Fruit fly (Drosophila melanogaster): ENCODE results near the gene Sh.
A peak's percentile ranks its signal among the peaks of the same experiment; 100 is the strongest.

Gene Sh

DNA sequence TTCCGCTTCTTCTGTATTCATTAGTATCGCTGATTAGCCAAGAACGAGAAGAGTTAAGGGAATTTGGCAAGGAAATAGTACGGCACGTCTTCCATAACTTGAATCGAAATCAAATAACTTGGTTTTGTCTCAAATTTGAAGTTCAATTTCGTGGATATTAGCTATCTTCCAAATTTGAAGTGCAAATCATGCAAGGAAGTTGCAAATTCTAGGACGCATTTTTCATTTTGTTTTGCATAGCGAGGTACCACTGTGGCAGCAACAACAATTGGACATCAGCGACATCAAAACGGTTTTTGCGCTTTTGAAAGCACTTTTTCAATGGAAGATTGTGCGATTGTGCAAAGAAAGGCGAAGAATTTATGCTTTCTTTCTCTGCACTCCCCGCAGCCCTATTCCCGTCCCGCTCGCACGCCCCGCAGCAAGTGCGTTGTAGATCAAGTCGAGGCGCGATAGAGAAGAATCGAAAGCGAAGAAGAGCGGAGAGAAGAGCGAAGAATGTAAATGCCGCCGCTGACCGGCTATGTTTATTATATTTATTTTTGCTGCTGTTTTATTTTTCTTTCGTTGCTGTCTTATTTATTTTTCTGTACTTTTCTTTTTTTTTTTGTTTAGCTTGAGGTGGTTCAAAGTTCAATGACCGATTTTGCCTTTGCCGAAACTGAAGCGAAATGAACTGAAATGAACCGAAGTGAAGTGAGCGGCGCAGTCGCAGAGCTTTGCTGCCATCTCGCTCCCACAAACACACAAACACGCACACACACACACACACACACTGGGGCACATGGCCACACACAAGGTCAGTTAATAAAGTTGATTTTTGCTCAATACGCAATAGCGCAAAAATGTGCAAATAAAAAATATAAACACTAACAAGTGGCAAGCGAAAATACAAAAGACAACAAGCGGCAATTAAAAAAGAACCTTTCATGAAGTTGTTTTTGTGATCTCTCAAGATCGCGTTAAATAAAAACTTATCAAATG lies 181.6 kb downstream of the Sh start (continued):
- no peak for TF ChIP-seq Dp (GFP tag; optimal IDR thresholded peaks at IDR 0.05)
- TF ChIP-seq CG3726 (GFP tag; IDR thresholded peaks at IDR 0.05): no peak
- no peak for TF ChIP-seq Sox100B (GFP tag; optimal IDR thresholded peaks at IDR 0.05)
- peak; percentile 32 for TF ChIP-seq tin (GFP tag; optimal IDR thresholded peaks at IDR 0.05)
- TF ChIP-seq lola (GFP tag; optimal IDR thresholded peaks at IDR 0.05): no peak
- peak; percentile 31 for TF ChIP-seq lbe (GFP tag; optimal IDR thresholded peaks at IDR 0.05)
- peak; percentile 16; the same call in 1 of the 2 replicates for TF ChIP-seq Ada2b (GFP tag; IDR thresholded peaks at IDR 0.05)
- TF ChIP-seq Adf1 (GFP tag; IDR thresholded peaks at IDR 0.05): no peak; the same call in 1 of the 2 replicates
- no peak for TF ChIP-seq D19A (tag; optimal IDR thresholded peaks at IDR 0.05)
- TF ChIP-seq Xbp1 (GFP tag; optimal IDR thresholded peaks at IDR 0.05): peak; percentile 58
- peak; percentile 89 for TF ChIP-seq zfh2 (GFP tag; optimal IDR thresholded peaks at IDR 0.05)
- TF ChIP-seq bcd (GFP tag; optimal IDR thresholded peaks at IDR 0.05): peak; percentile 71
- TF ChIP-seq ATbp (GFP tag; optimal IDR thresholded peaks at IDR 0.05): peak; percentile 20
- TF ChIP-seq zen (tag; optimal IDR thresholded peaks at IDR 0.05): no peak
- TF ChIP-seq CG18599 (GFP tag; optimal IDR thresholded peaks at IDR 0.05): peak; percentile 69
- no peak for TF ChIP-seq pan (optimal IDR thresholded peaks at IDR 0.05)
- TF ChIP-seq pan (GFP tag; optimal IDR thresholded peaks at IDR 0.05 in 1 of 2, IDR thresholded peaks at IDR 0.05 in 1 of 2): peak in 1 of 2 experiments; percentile 59
- TF ChIP-seq CG2678 (tag; optimal IDR thresholded peaks at IDR 0.05): peak; percentile 73
- TF ChIP-seq Taf1 (GFP tag; IDR thresholded peaks at IDR 0.05): peak; percentile 57; the same call in 1 of the 2 replicates
- peak; percentile 64 for TF ChIP-seq CG9817 (tag; optimal IDR thresholded peaks at IDR 0.05)
- no peak for TF ChIP-seq Xrp1 (GFP tag; IDR thresholded peaks at IDR 0.05)
- no peak for TF ChIP-seq psq (GFP tag; optimal IDR thresholded peaks at IDR 0.05)
- TF ChIP-seq fd64A (GFP tag; optimal IDR thresholded peaks at IDR 0.05): no peak
- TF ChIP-seq da (GFP tag; optimal IDR thresholded peaks at IDR 0.05): no peak
- TF ChIP-seq Hmr (GFP tag; optimal IDR thresholded peaks at IDR 0.05): peak; percentile 43
- TF ChIP-seq chinmo (GFP tag; IDR thresholded peaks at IDR 0.05; ENCODE audit: partially characterized antibody): 0 out of 4 replicates have a peak, but pooled peaks have one; percentile 16
- peak; percentile 25; the same call in 1 of the 2 replicates for TF ChIP-seq Dref (GFP tag; IDR thresholded peaks at IDR 0.05)
- TF ChIP-seq ems (GFP tag; optimal IDR thresholded peaks at IDR 0.05): peak; percentile 23
- no peak for TF ChIP-seq Elba2 (GFP tag; optimal IDR thresholded peaks at IDR 0.05)
- TF ChIP-seq sd (tag; optimal IDR thresholded peaks at IDR 0.05): peak; percentile 75
- TF ChIP-seq pnt (GFP tag; optimal IDR thresholded peaks at IDR 0.05): peak; percentile 32
- peak; percentile 20 for TF ChIP-seq Dek (tag; optimal IDR thresholded peaks at IDR 0.05)
- no peak for TF ChIP-seq fd102C (GFP tag; optimal IDR thresholded peaks at IDR 0.05)
- TF ChIP-seq insv (GFP tag; optimal IDR thresholded peaks at IDR 0.05): no peak
- peak; percentile 55 for TF ChIP-seq CG12071 (GFP tag; optimal IDR thresholded peaks at IDR 0.05)
- TF ChIP-seq Six4 (GFP tag; optimal IDR thresholded peaks at IDR 0.05): no peak
- no peak for TF ChIP-seq hkb (optimal IDR thresholded peaks at IDR 0.05)
- peak; percentile 54; the same call in 1 of the 2 replicates for TF ChIP-seq hkb (GFP tag; IDR thresholded peaks at IDR 0.05)
- peak; percentile 68 for TF ChIP-seq Sox102F (GFP tag; optimal IDR thresholded peaks at IDR 0.05)
- TF ChIP-seq CG1832 (GFP tag; optimal IDR thresholded peaks at IDR 0.05): peak; percentile 27
- TF ChIP-seq CG31441 (GFP tag; IDR thresholded peaks at IDR 0.05): peak; percentile 12; the same call in 1 of the 2 replicates
- TF ChIP-seq Hr78 (GFP tag; optimal IDR thresholded peaks at IDR 0.05): no peak
- TF ChIP-seq Meics (GFP tag; optimal IDR thresholded peaks at IDR 0.05): peak; percentile 61
- peak; percentile 62 for TF ChIP-seq CG10366 (GFP tag; IDR thresholded peaks at IDR 0.05)
- no peak; the same call in 1 of the 2 replicates for TF ChIP-seq sisA (GFP tag; IDR thresholded peaks at IDR 0.05)
- peak; percentile 32; the same call in 1 of the 2 replicates for TF ChIP-seq CG32772 (GFP tag; IDR thresholded peaks at IDR 0.05)
- TF ChIP-seq Side (GFP tag; optimal IDR thresholded peaks at IDR 0.05): peak; percentile 14
- peak; percentile 46 for TF ChIP-seq Chrac-16 (GFP tag; optimal IDR thresholded peaks at IDR 0.05)

Data from whole organism, embryonic.